Fruit fly (Drosophila melanogaster): Measurements from ENCODE around the gene Ubx.
A peak's percentile ranks its signal among the peaks of the same experiment; 100 is the strongest.

Ubx gene

DNA sequence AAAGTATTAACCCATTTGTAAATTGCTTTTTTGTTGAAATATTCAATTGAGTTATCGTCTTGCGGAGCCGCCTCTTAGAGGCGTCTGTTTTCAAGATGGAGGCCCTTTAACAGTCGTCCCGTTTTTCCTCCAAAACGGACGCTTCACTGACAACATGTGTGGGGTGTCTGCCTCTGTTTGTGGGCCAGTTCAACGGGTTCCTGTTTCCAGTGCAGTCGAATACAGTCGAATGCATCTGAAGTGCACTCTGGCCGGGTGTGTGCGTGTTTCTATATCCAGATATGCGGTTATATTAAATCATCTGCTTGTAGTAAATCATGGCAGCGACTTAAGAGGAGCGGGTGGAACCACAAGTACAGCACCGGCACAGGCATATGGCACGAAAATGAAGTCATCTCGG is 10.1 kb upstream of the Ubx start:
- TF ChIP-seq zfh1 (GFP tag; IDR thresholded peaks at IDR 0.05): no peak
- TF ChIP-seq twi (tag; optimal IDR thresholded peaks at IDR 0.05): peak; percentile 97

DNA sequence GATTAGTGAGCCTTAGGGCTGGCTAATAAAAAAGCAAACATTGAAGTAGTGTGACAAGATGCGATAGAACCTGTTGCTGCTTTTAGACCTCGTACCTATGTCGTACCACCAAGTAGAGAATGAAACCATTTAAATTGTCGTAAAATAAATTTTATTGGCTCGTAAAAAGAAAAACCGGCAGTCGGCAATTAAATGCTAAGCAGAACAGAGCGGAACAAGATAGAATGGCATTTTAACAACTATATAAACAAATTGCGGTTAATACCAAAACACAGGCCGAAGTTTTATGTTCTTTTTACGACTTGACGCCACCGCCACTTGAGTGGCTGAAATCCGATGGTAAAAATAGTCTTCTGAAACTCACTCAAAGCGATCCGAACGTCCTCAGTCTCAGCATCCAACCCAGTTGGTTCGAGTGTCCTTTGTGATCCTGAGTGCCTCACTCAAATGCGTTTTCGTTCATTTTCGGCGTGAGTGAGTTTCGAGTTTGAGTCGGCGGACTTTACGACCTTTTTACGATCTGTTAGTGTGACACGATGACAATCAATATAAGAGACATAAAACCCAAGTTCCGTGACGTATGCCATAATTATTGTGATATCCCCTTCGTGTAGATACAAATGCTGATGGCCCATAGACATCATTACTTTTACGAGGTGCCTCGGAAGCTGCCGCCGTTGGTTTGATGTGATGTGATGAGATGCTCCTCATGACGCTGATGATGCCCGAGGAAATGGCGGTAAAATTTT is 9.0 kb upstream of the Ubx start:
- TF ChIP-seq vnd (GFP tag; IDR thresholded peaks at IDR 0.05; ENCODE audit: partially characterized antibody) (no peak), sob (GFP tag; IDR thresholded peaks at IDR 0.05) (no peak), Trl (optimal IDR thresholded peaks at IDR 0.05) (no peak), Trl (GFP tag; optimal IDR thresholded peaks at IDR 0.05) (no peak), CG9437 (GFP tag; optimal IDR thresholded peaks at IDR 0.05) (no peak), scrt (GFP tag; optimal IDR thresholded peaks at IDR 0.05) (no peak), Abd-B (GFP tag; optimal IDR thresholded peaks at IDR 0.05) (peak; percentile 57), sd (tag; optimal IDR thresholded peaks at IDR 0.05) (peak; percentile 21), CG17328 (GFP tag; IDR thresholded peaks at IDR 0.05) (no peak), z (GFP tag; IDR thresholded peaks at IDR 0.05) (peak; percentile 95), p53 (GFP tag; optimal IDR thresholded peaks at IDR 0.05) (no peak), run (tag; optimal IDR thresholded peaks at IDR 0.05) (peak; percentile 47), bigmax (GFP tag; optimal IDR thresholded peaks at IDR 0.05) (no peak), NC2α (GFP tag; optimal IDR thresholded peaks at IDR 0.05) (no peak), Med (GFP tag) (no peak), Hand (GFP tag; optimal IDR thresholded peaks at IDR 0.05) (no peak), CG12071 (GFP tag; optimal IDR thresholded peaks at IDR 0.05) (no peak), CG3065 (GFP tag; optimal IDR thresholded peaks at IDR 0.05) (no peak), Max (GFP tag; optimal IDR thresholded peaks at IDR 0.05) (no peak), BtbVII (GFP tag; optimal IDR thresholded peaks at IDR 0.05) (no peak), CG31224 (GFP tag; IDR thresholded peaks at IDR 0.05) (no peak), CrebB (tag; optimal IDR thresholded peaks at IDR 0.05) (no peak), kah (GFP tag; optimal IDR thresholded peaks at IDR 0.05) (peak; percentile 19), cad (GFP tag; optimal IDR thresholded peaks at IDR 0.05) (peak; percentile 56), Awh (GFP tag; IDR thresholded peaks at IDR 0.05) (0 out of 2 replicates have a peak, but pooled peaks have one; percentile 41), sisA (GFP tag; IDR thresholded peaks at IDR 0.05) (no peak), nerfin-1 (tag; optimal IDR thresholded peaks at IDR 0.05) (no peak), gro (GFP tag; optimal IDR thresholded peaks at IDR 0.05) (peak; percentile 71), kni (GFP tag; optimal IDR thresholded peaks at IDR 0.05) (peak; percentile 20), abd-A (tag; optimal IDR thresholded peaks at IDR 0.05) (peak; percentile 99), wor (GFP tag; IDR thresholded peaks at IDR 0.05) (no peak), Dp (GFP tag; optimal IDR thresholded peaks at IDR 0.05) (no peak), Dref (GFP tag; IDR thresholded peaks at IDR 0.05) (no peak), sens (GFP tag) (peak; percentile 42), HmgD (GFP tag; optimal IDR thresholded peaks at IDR 0.05) (no peak)

DNA sequence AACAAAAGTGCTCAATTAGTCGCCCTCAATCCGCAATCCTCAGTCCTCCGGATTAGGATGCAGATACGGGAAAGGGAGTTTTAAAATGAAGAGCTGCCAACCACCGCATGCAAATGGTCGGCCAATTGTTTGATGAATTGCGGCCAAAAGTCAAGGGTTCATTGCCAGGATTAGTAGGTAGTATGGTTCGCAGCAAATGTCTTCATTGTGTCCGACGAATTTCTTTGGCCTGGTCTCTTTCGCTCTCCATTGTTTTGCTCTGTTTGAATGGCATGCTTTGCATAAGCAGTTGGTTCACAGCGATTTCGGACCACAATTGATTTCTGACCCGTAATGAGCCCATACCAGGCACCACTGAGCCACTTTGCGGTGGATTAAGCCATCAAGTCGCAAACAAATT is 8.1 kb upstream of the Ubx start:
- TF ChIP-seq CG17361 (GFP tag; IDR thresholded peaks at IDR 0.05) (no peak), CG17568 (GFP tag; optimal IDR thresholded peaks at IDR 0.05) (no peak), sna (GFP tag; IDR thresholded peaks at IDR 0.05; ENCODE audit: partially characterized antibody) (no peak), D (optimal IDR thresholded peaks at IDR 0.05) (peak; percentile 71), D (GFP tag; optimal IDR thresholded peaks at IDR 0.05) (no peak), CG13296 (GFP tag; optimal IDR thresholded peaks at IDR 0.05) (no peak), CkIIα-i1 (GFP tag; IDR thresholded peaks at IDR 0.05) (no peak), cad (GFP tag; optimal IDR thresholded peaks at IDR 0.05) (peak; percentile 65), zen (tag; optimal IDR thresholded peaks at IDR 0.05) (peak; percentile 69), seq (GFP tag; IDR thresholded peaks at IDR 0.05) (no peak), C15 (GFP tag; IDR thresholded peaks at IDR 0.05) (no peak), kay (GFP tag; optimal IDR thresholded peaks at IDR 0.05) (no peak), CG32532 (GFP tag; IDR thresholded peaks at IDR 0.05) (no peak), bab2 (GFP tag; optimal IDR thresholded peaks at IDR 0.05) (no peak), H15 (GFP tag; IDR thresholded peaks at IDR 0.05) (no peak)

Measured in whole organism, embryonic.